Worm (Caenorhabditis elegans) whole organism, L4 larva: ENCODE data around the gene cal-4.

ENCODE experiments used
- F10B5.3 ChIP-seq: sonication (generic microtip); optimal IDR thresholded peaks from 2 replicates; lab custom pipeline; 2016; ENCODE audit warnings: mild to moderate bottlenecking, missing genetic modification characterization, missing compliant biosample characterization
- F37D6.2 ChIP-seq: sonication (generic microtip); optimal IDR thresholded peaks from 2 replicates; lab custom pipeline; 2016; ENCODE audit warnings: mild to moderate bottlenecking, missing genetic modification characterization, missing compliant biosample characterization
- F49E8.2 ChIP-seq: sonication (generic microtip); optimal IDR thresholded peaks from 2 replicates; lab custom pipeline; 2016; ENCODE audit warnings: missing compliant biosample characterization, mild to moderate bottlenecking, missing genetic modification characterization, borderline replicate concordance
- R02D3.7 ChIP-seq: fragments of 150-350 bp; sonication (generic microtip); optimal IDR thresholded peaks from 3 replicates; lab custom pipeline; 2014; ENCODE audit warnings: missing biosample characterization, missing genetic modification characterization
- T20F7.1 ChIP-seq: fragments of 200-800 bp; sonication (Bioruptor generic); optimal IDR thresholded peaks from 2 replicates; lab custom pipeline; 2018; ENCODE audit warnings: mild to moderate bottlenecking, missing genetic modification characterization, missing compliant biosample characterization
- Y48G9A.11 ChIP-seq: fragments of 200-800 bp; sonication (Bioruptor generic); IDR thresholded peaks from 2 replicates; pipeline ENCODE4 v1.3.6; 2022; ENCODE audit warnings: missing genetic modification reagents, missing genetic modification characterization, missing compliant biosample characterization
- Y5F2A.4 ChIP-seq: fragments of 200-800 bp; sonication (Bioruptor generic); optimal IDR thresholded peaks from 2 replicates; lab custom pipeline; 2018; ENCODE audit warnings: mild to moderate bottlenecking, missing genetic modification characterization, missing compliant biosample characterization
- Y75B8A.6 ChIP-seq: fragments of 200-800 bp; sonication (Bioruptor generic); IDR thresholded peaks from 2 replicates; pipeline ENCODE4 v1.3.6; 2022; ENCODE audit warnings: missing genetic modification reagents, missing genetic modification characterization, missing compliant biosample characterization
- ZK337.2 ChIP-seq: fragments of 200-800 bp; sonication (Bioruptor generic); IDR thresholded peaks from 2 replicates; pipeline ENCODE4 v1.3.6; 2022; ENCODE audit warnings: missing genetic modification reagents, missing genetic modification characterization, missing compliant biosample characterization
- ZK546.5 ChIP-seq, 2 experiments: sonication (generic microtip); optimal IDR thresholded peaks; 2 replicates each; lab custom pipeline; 2017; ENCODE audit warnings: missing biosample characterization in 2 of 2, missing genetic modification characterization in 2 of 2
- aly-2 ChIP-seq: sonication (generic microtip); optimal IDR thresholded peaks from 2 replicates; lab custom pipeline; 2018; ENCODE audit warnings: missing biosample characterization, missing genetic modification characterization
- attf-4 ChIP-seq: sonication (generic microtip); optimal IDR thresholded peaks from 3 replicates; lab custom pipeline; 2017; ENCODE audit warnings: missing biosample characterization, missing genetic modification characterization
- ceh-28 ChIP-seq: fragments of 150-350 bp; optimal IDR thresholded peaks from 2 replicates; lab custom pipeline; 2014; ENCODE audit warnings: missing biosample characterization, missing genetic modification reagents, missing genetic modification characterization
- ceh-62 ChIP-seq: sonication (generic microtip); optimal IDR thresholded peaks from 2 replicates; lab custom pipeline; 2017; ENCODE audit warnings: missing biosample characterization, missing genetic modification characterization
- ceh-82 ChIP-seq: sonication (generic microtip); optimal IDR thresholded peaks from 2 replicates; lab custom pipeline; 2017; ENCODE audit warnings: missing biosample characterization, missing genetic modification characterization
- cey-2 ChIP-seq: sonication (generic microtip); optimal IDR thresholded peaks from 3 replicates; lab custom pipeline; 2017; ENCODE audit warnings: missing genetic modification characterization, mild to moderate bottlenecking, missing compliant biosample characterization, antibody characterized with exemption, borderline replicate concordance; ENCODE audit not compliant: insufficient read depth
- ctbp-1 ChIP-seq: fragments of 200-800 bp; sonication (Bioruptor generic); IDR thresholded peaks from 2 replicates; pipeline ENCODE4 v1.3.6; 2022; ENCODE audit warnings: missing genetic modification reagents, missing genetic modification characterization, missing compliant biosample characterization
- daf-16 ChIP-seq, 3 experiments: sonication (generic microtip); optimal IDR thresholded peaks; 2 replicates each; lab custom pipeline; 2016 to 2017; ENCODE audit warnings: missing genetic modification characterization in 3 of 3, missing genetic modification reagents in 3 of 3, mild to moderate bottlenecking in 2 of 3, missing compliant biosample characterization in 2 of 3, missing biosample characterization in 1 of 3, moderate library complexity in 1 of 3
- daf-19 ChIP-seq: fragments of 200-800 bp; sonication (Bioruptor generic); conservative IDR thresholded peaks from 2 replicates; pipeline ENCODE4 v1.3.6; 2022; ENCODE audit warnings: missing genetic modification characterization, missing compliant biosample characterization
- daf-8 ChIP-seq: fragments of 200-800 bp; sonication (Bioruptor generic); IDR thresholded peaks from 2 replicates; pipeline ENCODE4 v1.3.6; 2022; ENCODE audit warnings: missing genetic modification characterization, missing compliant biosample characterization
- dmd-6 ChIP-seq: fragments of 200-800 bp; sonication (Bioruptor generic); IDR thresholded peaks from 2 replicates; pipeline ENCODE4 v1.3.6; 2022; ENCODE audit warnings: missing genetic modification reagents, missing genetic modification characterization, missing compliant biosample characterization
- dmd-9 ChIP-seq: fragments of 200-800 bp; sonication (Bioruptor generic); IDR thresholded peaks from 2 replicates; pipeline ENCODE4 v1.3.6; 2022; ENCODE audit warnings: missing genetic modification reagents, missing genetic modification characterization, missing compliant biosample characterization
- dpl-1 ChIP-seq: fragments of 150-350 bp; optimal IDR thresholded peaks from 2 replicates; lab custom pipeline; 2014; ENCODE audit warnings: missing biosample characterization, missing genetic modification reagents, missing genetic modification characterization
- egl-43 ChIP-seq: fragments of 200-800 bp; sonication (Bioruptor generic); IDR thresholded peaks from 2 replicates; pipeline ENCODE4 v1.3.6; 2022; ENCODE audit warnings: missing genetic modification reagents, missing genetic modification characterization, missing compliant biosample characterization
- fkh-10 ChIP-seq: fragments of 150-350 bp; optimal IDR thresholded peaks from 2 replicates; lab custom pipeline; 2014; ENCODE audit warnings: missing biosample characterization, missing genetic modification reagents, missing genetic modification characterization
- hlh-11 ChIP-seq: fragments of 200-800 bp; sonication (Bioruptor generic); optimal IDR thresholded peaks from 2 replicates; lab custom pipeline; 2018; ENCODE audit warnings: mild to moderate bottlenecking, missing genetic modification characterization, missing compliant biosample characterization
- hlh-30 ChIP-seq: sonication (generic microtip); optimal IDR thresholded peaks from 2 replicates; lab custom pipeline; 2017; ENCODE audit warnings: antibody characterized with exemption, mild to moderate bottlenecking, missing genetic modification characterization, missing compliant biosample characterization; ENCODE audit not compliant: insufficient read depth
- lin-1 ChIP-seq: fragments of 200-800 bp; sonication (Bioruptor generic); IDR thresholded peaks from 2 replicates; pipeline ENCODE4 v1.3.6; 2022; ENCODE audit warnings: missing genetic modification reagents, missing genetic modification characterization, missing compliant biosample characterization
- madf-9 ChIP-seq: fragments of 200-800 bp; sonication (Bioruptor generic); conservative IDR thresholded peaks from 2 replicates; pipeline ENCODE4 v1.3.6; 2022; ENCODE audit warnings: missing genetic modification reagents, missing genetic modification characterization, missing compliant biosample characterization
- mdl-1 ChIP-seq, 2 experiments: fragments of 150-350 bp in 1 of 2; sonication (generic microtip) in 1 of 2; optimal IDR thresholded peaks; 2 replicates each; lab custom pipeline; 2014 to 2017; ENCODE audit warnings: missing biosample characterization in 2 of 2, missing genetic modification characterization in 2 of 2
- mdt-29 ChIP-seq: fragments of 200-800 bp; sonication (Bioruptor generic); IDR thresholded peaks from 2 replicates; pipeline ENCODE4 v1.3.6; 2022; ENCODE audit warnings: missing genetic modification reagents, missing genetic modification characterization, missing compliant biosample characterization
- mes-2 ChIP-seq: sonication (generic microtip); optimal IDR thresholded peaks from 2 replicates; lab custom pipeline; 2016; ENCODE audit warnings: missing genotype, mild to moderate bottlenecking, missing genetic modification characterization, missing compliant biosample characterization; ENCODE audit not compliant: poor library complexity, severe bottlenecking
- mxl-2 ChIP-seq: fragments of 200-800 bp; sonication (Bioruptor generic); conservative IDR thresholded peaks from 2 replicates; pipeline ENCODE4 v1.3.6; 2022; ENCODE audit warnings: missing genetic modification reagents, missing genetic modification characterization, missing compliant biosample characterization
- mxl-3 ChIP-seq: fragments of 200-800 bp; sonication (Bioruptor generic); optimal IDR thresholded peaks from 2 replicates; lab custom pipeline; 2018; ENCODE audit warnings: mild to moderate bottlenecking, missing genetic modification characterization, missing compliant biosample characterization
- nhr-102 ChIP-seq: sonication (generic microtip); optimal IDR thresholded peaks from 2 replicates; lab custom pipeline; 2016; ENCODE audit warnings: mild to moderate bottlenecking, missing genetic modification characterization, moderate library complexity, missing compliant biosample characterization
- nhr-25 ChIP-seq: sonication (generic microtip); optimal IDR thresholded peaks from 2 replicates; lab custom pipeline; 2017; ENCODE audit warnings: missing genetic modification characterization, mild to moderate bottlenecking, missing compliant biosample characterization, antibody characterized with exemption, moderate library complexity, borderline replicate concordance; ENCODE audit not compliant: insufficient read depth
- nhr-6 ChIP-seq: fragments of 150-350 bp; optimal IDR thresholded peaks from 2 replicates; lab custom pipeline; 2014; ENCODE audit warnings: missing biosample characterization, missing genetic modification characterization
- pqm-1 ChIP-seq: sonication (generic microtip); optimal IDR thresholded peaks from 2 replicates; lab custom pipeline; 2017; ENCODE audit warnings: missing biosample characterization, missing genetic modification characterization
- rbr-2 ChIP-seq: sonication (generic microtip); optimal IDR thresholded peaks from 2 replicates; lab custom pipeline; 2016; ENCODE audit warnings: missing genotype, missing genetic modification characterization, missing compliant biosample characterization
- snpc-1.2 ChIP-seq: fragments of 200-800 bp; sonication (Bioruptor generic); IDR thresholded peaks from 2 replicates; pipeline ENCODE4 v1.3.6; 2022; ENCODE audit warnings: missing genetic modification reagents, missing genetic modification characterization, missing compliant biosample characterization
- snpc-4 ChIP-seq: fragments of 150-350 bp; optimal IDR thresholded peaks from 2 replicates; lab custom pipeline; 2014; ENCODE audit warnings: missing biosample characterization, missing genetic modification characterization
- spr-3 ChIP-seq: fragments of 200-800 bp; sonication (Bioruptor generic); optimal IDR thresholded peaks from 2 replicates; lab custom pipeline; 2018; ENCODE audit warnings: mild to moderate bottlenecking, missing genetic modification characterization, missing compliant biosample characterization
- tra-1 ChIP-seq: fragments of 200-800 bp; sonication (Bioruptor generic); IDR thresholded peaks from 2 replicates; pipeline ENCODE4 v1.3.6; 2022; ENCODE audit warnings: missing genetic modification reagents, missing genetic modification characterization, missing compliant biosample characterization
- vab-7 ChIP-seq: fragments of 200-800 bp; sonication (Bioruptor generic); IDR thresholded peaks from 2 replicates; pipeline ENCODE4 v1.3.6; 2022; ENCODE audit warnings: missing genetic modification reagents, missing genetic modification characterization, missing compliant biosample characterization
- zfp-2 ChIP-seq: sonication (generic microtip); optimal IDR thresholded peaks from 2 replicates; lab custom pipeline; 2016; ENCODE audit warnings: mild to moderate bottlenecking, missing genetic modification characterization, missing compliant biosample characterization
- zfp-3 ChIP-seq: fragments of 200-800 bp; sonication (Bioruptor generic); conservative IDR thresholded peaks from 2 replicates; pipeline ENCODE4 v1.3.6; 2022; ENCODE audit warnings: missing genetic modification reagents, missing genetic modification characterization, missing compliant biosample characterization
- ztf-11 ChIP-seq: fragments of 150-350 bp; optimal IDR thresholded peaks from 2 replicates; lab custom pipeline; 2014; ENCODE audit warnings: missing biosample characterization, missing genetic modification characterization
- ztf-7 ChIP-seq: fragments of 150-350 bp; optimal IDR thresholded peaks from 2 replicates; lab custom pipeline; 2014; ENCODE audit warnings: missing biosample characterization, missing genetic modification characterization

cal-4 gene

ce11 chrIV:10482585-10482984, 38.6 kb upstream of the cal-4 start (continued):
- TF ChIP-seq T20F7.1 (no peak), F10B5.3 (tag; lab: Kevin White, UChicago) (no peak), ceh-62 (tag; lab: Kevin White, UChicago) (no peak), nhr-25 (tag; lab: Kevin White, UChicago) (no peak), ztf-7 (tag; lab: Kevin White, UChicago) (no peak), ZK337.2 (GFP tag; lab: Robert Waterston, UW) (no peak), cey-2 (tag; lab: Kevin White, UChicago) (no peak), Y48G9A.11 (no peak), spr-3 (GFP tag; lab: Kevin White, UChicago) (no peak), attf-4 (tag; lab: Kevin White, UChicago) (no peak)

DNA sequence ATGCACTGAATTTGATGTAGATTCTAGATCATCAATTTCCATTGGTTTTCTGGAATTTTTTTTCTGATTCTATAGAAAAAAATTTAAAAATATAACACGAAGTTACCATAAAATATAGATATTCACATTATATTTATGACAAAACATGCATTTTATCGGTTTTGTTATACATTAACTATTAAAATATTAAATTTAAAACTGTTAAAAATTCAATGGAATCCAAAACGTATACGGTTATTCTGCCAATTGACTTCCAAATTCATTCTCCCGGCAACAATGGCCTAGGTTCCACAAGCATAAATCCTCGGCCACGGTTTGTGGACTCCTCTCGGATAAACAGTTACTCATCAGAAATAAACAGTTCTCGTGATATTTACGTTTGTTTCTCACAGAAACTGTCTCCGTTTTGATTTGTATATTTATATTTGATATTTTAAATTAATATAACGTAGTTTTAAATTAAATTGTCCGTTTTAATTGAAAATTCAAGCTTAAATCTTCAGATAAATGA, 37.5 kb upstream of the cal-4 start, which contains the start of the genes F01D4.5 and ced-5:
TSS of gene F01D4.5 (minus strand) at position 51 of the 511 bp plus-strand sequence.
TSS of gene ced-5 (plus strand) at position 504 of the 511 bp plus-strand sequence.
- TF ChIP-seq nhr-6 (tag; lab: Kevin White, UChicago), result peak; percentile 88
- peak; percentile 0 for TF ChIP-seq fkh-10 (GFP tag; lab: Kevin White, UChicago)
- TF ChIP-seq snpc-1.2, result 0 out of 2 replicates have a peak, but pooled peaks have one; percentile 59
- TF ChIP-seq ceh-28 (tag; lab: Kevin White, UChicago), result no peak
- TF ChIP-seq dpl-1, result peak; percentile 85
- peak; percentile 4 to 24 for TF ChIP-seq daf-16 (GFP tag; optimal IDR thresholded peaks at IDR 0.05; lab: Kevin White, UChicago)
- TF ChIP-seq daf-16 (tag; optimal IDR thresholded peaks at IDR 0.05; lab: Kevin White, UChicago), result peak; percentile 87
- peak; percentile 78 for TF ChIP-seq dmd-6 (GFP tag; lab: Robert Waterston, UW)
- no peak for TF ChIP-seq zfp-3 (GFP tag; lab: Robert Waterston, UW)
- TF ChIP-seq mxl-2 (GFP tag; lab: Robert Waterston, UW), result no peak
- TF ChIP-seq nhr-102 (tag; lab: Kevin White, UChicago), result peak; percentile 73
- TF ChIP-seq F10B5.3 (tag; lab: Kevin White, UChicago), result peak; percentile 69
- no peak for TF ChIP-seq lin-1 (GFP tag; lab: Robert Waterston, UW)
- TF ChIP-seq R02D3.7 (tag; lab: Kevin White, UChicago), result no peak
- peak; percentile 94 for TF ChIP-seq ZK337.2 (GFP tag; lab: Robert Waterston, UW)
- TF ChIP-seq Y5F2A.4 (GFP tag; lab: Kevin White, UChicago), result no peak
- no peak for TF ChIP-seq zfp-2 (tag; lab: Kevin White, UChicago)
- peak; percentile 30 for TF ChIP-seq mxl-3 (GFP tag; lab: Kevin White, UChicago)
- TF ChIP-seq tra-1 (GFP tag; lab: Robert Waterston, UW), result peak; percentile 70
- no peak for TF ChIP-seq ctbp-1 (GFP tag; lab: Robert Waterston, UW)
- TF ChIP-seq rbr-2 (tag; lab: Kevin White, UChicago), result peak; percentile 55
- TF ChIP-seq madf-9, result peak; percentile 75
- TF ChIP-seq mdt-29 (GFP tag; lab: Robert Waterston, UW), result no peak
- no peak for TF ChIP-seq Y75B8A.6 (GFP tag; lab: Robert Waterston, UW)
- TF ChIP-seq daf-19, result 0 out of 2 replicates have a peak, but pooled peaks have one; percentile 33
- TF ChIP-seq vab-7 (GFP tag; lab: Robert Waterston, UW), result no peak
- TF ChIP-seq hlh-11 (tag; lab: Kevin White, UChicago), result peak; percentile 60
- TF ChIP-seq ztf-11 (tag; lab: Kevin White, UChicago), result no peak
- TF ChIP-seq hlh-30 (tag; lab: Kevin White, UChicago), result peak; percentile 66
- TF ChIP-seq egl-43 (GFP tag; lab: Robert Waterston, UW), result no peak
- no peak for TF ChIP-seq snpc-4 (tag; lab: Kevin White, UChicago)
- TF ChIP-seq ceh-82 (tag; lab: Kevin White, UChicago), result no peak
- no peak for TF ChIP-seq mdl-1 (tag; optimal IDR thresholded peaks at IDR 0.05; lab: Kevin White, UChicago)
- peak; percentile 28 for TF ChIP-seq F37D6.2 (tag; lab: Kevin White, UChicago)
- no peak for TF ChIP-seq aly-2 (tag; lab: Kevin White, UChicago)
- TF ChIP-seq F49E8.2 (tag; lab: Kevin White, UChicago), result peak; percentile 71
- TF ChIP-seq ZK546.5 (tag; optimal IDR thresholded peaks at IDR 0.05; lab: Kevin White, UChicago), result no peak
- TF ChIP-seq pqm-1 (tag; lab: Kevin White, UChicago), result no peak
- TF ChIP-seq mes-2 (tag; lab: Kevin White, UChicago), result peak; percentile 99
- TF ChIP-seq daf-8, result no peak
- peak; percentile 91 for TF ChIP-seq dmd-9
